Worm (Caenorhabditis elegans) whole organism, young adult: ENCODE results near the gene F22B5.6.

Experiments used
- B0336.3 ChIP-seq: fragments of 200-800 bp; sonication (Bioruptor generic); IDR thresholded peaks from 2 replicates; pipeline ENCODE4 v1.3.6; 2022; ENCODE audit warnings: missing genetic modification characterization, missing compliant biosample characterization
- F10E7.11 ChIP-seq: sonication (generic microtip); optimal IDR thresholded peaks from 2 replicates; lab custom pipeline; 2017; ENCODE audit warnings: mild to moderate bottlenecking, missing genetic modification characterization, moderate library complexity, missing compliant biosample characterization
- F37B4.10 ChIP-seq: fragments of 200-800 bp; sonication (Bioruptor generic); IDR thresholded peaks from 2 replicates; pipeline ENCODE4 v1.3.6; 2022; ENCODE audit warnings: missing genetic modification characterization, missing compliant biosample characterization
- F49E8.2 ChIP-seq: sonication (generic microtip); optimal IDR thresholded peaks from 3 replicates; lab custom pipeline; 2017; ENCODE audit warnings: missing genetic modification characterization, mild to moderate bottlenecking, missing compliant biosample characterization, antibody characterized with exemption, moderate library complexity; ENCODE audit not compliant: insufficient read depth
- F55B11.4 ChIP-seq: sonication (generic microtip); optimal IDR thresholded peaks from 2 replicates; lab custom pipeline; 2016; ENCODE audit warnings: missing compliant biosample characterization, missing genetic modification characterization, borderline replicate concordance; ENCODE audit not compliant: insufficient read depth
- attf-5 ChIP-seq: fragments of 200-800 bp; sonication (Bioruptor generic); optimal IDR thresholded peaks from 2 replicates; lab custom pipeline; 2018; ENCODE audit warnings: mild to moderate bottlenecking, missing genetic modification characterization, missing compliant biosample characterization
- ccch-3 ChIP-seq: fragments of 200-800 bp; sonication (Bioruptor generic); optimal IDR thresholded peaks from 2 replicates; lab custom pipeline; 2018; ENCODE audit warnings: mild to moderate bottlenecking, missing genetic modification characterization, missing compliant biosample characterization
- ceh-100 ChIP-seq: fragments of 200-800 bp; sonication (Bioruptor generic); IDR thresholded peaks from 2 replicates; pipeline ENCODE4 v1.3.6; 2022; ENCODE audit warnings: missing genetic modification reagents, missing genetic modification characterization, missing compliant biosample characterization
- ceh-40 ChIP-seq: fragments of 200-800 bp; sonication (Bioruptor generic); IDR thresholded peaks from 2 replicates; pipeline ENCODE4 v1.3.6; 2022; ENCODE audit warnings: missing genetic modification characterization, missing compliant biosample characterization
- chd-7 ChIP-seq: sonication (generic microtip); optimal IDR thresholded peaks from 2 replicates; lab custom pipeline; 2016; ENCODE audit warnings: mild to moderate bottlenecking, missing genetic modification characterization, moderate library complexity, missing compliant biosample characterization
- dpff-1 ChIP-seq: sonication (generic microtip); optimal IDR thresholded peaks from 2 replicates; lab custom pipeline; 2017; ENCODE audit warnings: mild to moderate bottlenecking, missing genetic modification characterization, missing compliant biosample characterization
- dpl-1 ChIP-seq: fragments of 150-350 bp; optimal IDR thresholded peaks from 2 replicates; lab custom pipeline; 2014; ENCODE audit warnings: missing biosample characterization, missing genetic modification reagents, missing genetic modification characterization
- egl-44 ChIP-seq: fragments of 200-800 bp; sonication (Bioruptor generic); IDR thresholded peaks from 2 replicates; pipeline ENCODE4 v1.3.6; 2022; ENCODE audit warnings: missing genetic modification reagents, missing genetic modification characterization, missing compliant biosample characterization
- ekl-4 ChIP-seq: fragments of 200-800 bp; sonication (Bioruptor generic); IDR thresholded peaks from 2 replicates; pipeline ENCODE4 v1.3.6; 2022; ENCODE audit warnings: missing genetic modification reagents, missing genetic modification characterization, missing compliant biosample characterization
- him-1 ChIP-seq: sonication (generic microtip); optimal IDR thresholded peaks from 2 replicates; lab custom pipeline; 2016; ENCODE audit warnings: missing genotype, missing genetic modification reagents, missing genetic modification characterization, missing compliant biosample characterization
- hlh-12 ChIP-seq: sonication (generic microtip); optimal IDR thresholded peaks from 2 replicates; lab custom pipeline; 2016; ENCODE audit warnings: missing genetic modification characterization, missing compliant biosample characterization
- hlh-26 ChIP-seq: fragments of 200-800 bp; sonication (Bioruptor generic); conservative IDR thresholded peaks from 2 replicates; pipeline ENCODE4 v1.3.6; 2022; ENCODE audit warnings: missing genetic modification reagents, missing genetic modification characterization, missing compliant biosample characterization
- hsf-1 ChIP-seq: fragments of 200-800 bp; sonication (Bioruptor generic); IDR thresholded peaks from 2 replicates; pipeline ENCODE4 v1.3.6; 2022; ENCODE audit warnings: missing genetic modification reagents, missing genetic modification characterization, missing compliant biosample characterization
- lag-1 ChIP-seq: fragments of 200-800 bp; sonication (Bioruptor generic); IDR thresholded peaks from 2 replicates; pipeline ENCODE4 v1.3.6; 2022; ENCODE audit warnings: missing genetic modification reagents, missing genetic modification characterization, missing compliant biosample characterization
- madf-3 ChIP-seq: fragments of 200-800 bp; sonication (Bioruptor generic); IDR thresholded peaks from 2 replicates; pipeline ENCODE4 v1.3.6; 2022; ENCODE audit warnings: missing genetic modification reagents, missing genetic modification characterization, missing compliant biosample characterization
- mel-28 ChIP-seq: sonication (generic microtip); optimal IDR thresholded peaks from 2 replicates; lab custom pipeline; 2016; ENCODE audit warnings: borderline replicate concordance, mild to moderate bottlenecking, missing genetic modification characterization, missing compliant biosample characterization
- mes-4 ChIP-seq: sonication (generic microtip); optimal IDR thresholded peaks from 2 replicates; lab custom pipeline; 2016; ENCODE audit warnings: missing genotype, missing genetic modification characterization, missing compliant biosample characterization
- nfyb-1 ChIP-seq: fragments of 200-800 bp; sonication (Bioruptor generic); IDR thresholded peaks from 2 replicates; pipeline ENCODE4 v1.3.6; 2022; ENCODE audit warnings: missing genetic modification reagents, missing genetic modification characterization, missing compliant biosample characterization
- nhr-27 ChIP-seq: fragments of 200-800 bp; sonication (Bioruptor generic); optimal IDR thresholded peaks from 2 replicates; lab custom pipeline; 2018; ENCODE audit warnings: mild to moderate bottlenecking, missing genetic modification characterization, moderate library complexity, missing compliant biosample characterization
- nhr-80 ChIP-seq: sonication (generic microtip); optimal IDR thresholded peaks from 2 replicates; lab custom pipeline; 2016; ENCODE audit warnings: missing genetic modification characterization, missing compliant biosample characterization
- nhr-90 ChIP-seq: sonication (generic microtip); optimal IDR thresholded peaks from 2 replicates; lab custom pipeline; 2016; ENCODE audit warnings: missing genotype, mild to moderate bottlenecking, missing genetic modification characterization, missing compliant biosample characterization
- pha-4 ChIP-seq: fragments of 150-350 bp; sonication (generic microtip); optimal IDR thresholded peaks from 2 replicates; lab custom pipeline; 2014; ENCODE audit warnings: missing biosample characterization, missing genetic modification reagents, missing genetic modification characterization
- tbp1 ChIP-seq: fragments of 200-800 bp; sonication (Bioruptor generic); optimal IDR thresholded peaks from 2 replicates; lab custom pipeline; 2018; ENCODE audit warnings: mild to moderate bottlenecking, missing genetic modification characterization, missing compliant biosample characterization
- tlf-1 ChIP-seq: fragments of 200-800 bp; sonication (Bioruptor generic); optimal IDR thresholded peaks from 2 replicates; lab custom pipeline; 2018; ENCODE audit warnings: mild to moderate bottlenecking, missing genetic modification characterization, missing compliant biosample characterization
- ztf-25 ChIP-seq: fragments of 200-800 bp; sonication (Bioruptor generic); IDR thresholded peaks from 2 replicates; pipeline ENCODE4 v1.3.6; 2022; ENCODE audit warnings: missing genetic modification reagents, missing genetic modification characterization, missing compliant biosample characterization
- ztf-3 ChIP-seq: fragments of 200-800 bp; sonication (Bioruptor generic); optimal IDR thresholded peaks from 2 replicates; lab custom pipeline; 2018; ENCODE audit warnings: mild to moderate bottlenecking, missing genetic modification characterization, missing compliant biosample characterization

The F22B5.6 gene

ce11 chrII:8415462-8416037, 40.4 kb downstream of the F22B5.6 start:
- no peak for TF ChIP-seq F55B11.4

ce11 chrII:8415035-8415434, 41.0 kb downstream of the F22B5.6 start:
- TF ChIP-seq hlh-12 (tag; lab: Kevin White, UChicago) (no peak), nfyb-1 (GFP tag; lab: Robert Waterston, UW) (no peak), hlh-26 (GFP tag; lab: Robert Waterston, UW) (no peak), attf-5 (GFP tag; lab: Kevin White, UChicago) (no peak), hsf-1 (GFP tag; lab: Robert Waterston, UW) (no peak), pha-4 (tag; lab: Kevin White, UChicago) (no peak), him-1 (tag; lab: Kevin White, UChicago) (no peak), tlf-1 (GFP tag; lab: Kevin White, UChicago) (no peak), egl-44 (GFP tag; lab: Robert Waterston, UW) (no peak), ceh-100 (no peak), nhr-27 (tag; lab: Kevin White, UChicago) (no peak), F10E7.11 (tag; lab: Kevin White, UChicago) (no peak)

- TF ChIP-seq nhr-80 (tag; lab: Kevin White, UChicago), result peak; percentile 0
- TF ChIP-seq F37B4.10 (GFP tag; lab: Robert Waterston, UW), result no peak
- TF ChIP-seq chd-7 (tag; lab: Kevin White, UChicago), result no peak
- no peak for TF ChIP-seq F49E8.2 (tag; lab: Kevin White, UChicago)
- TF ChIP-seq ztf-25, result no peak
Observed at ce11 chrII:8412935-8413334, 43.1 kb downstream of the F22B5.6 start.

- TF ChIP-seq ekl-4 (GFP tag; lab: Robert Waterston, UW), result no peak
- peak; percentile 74 for TF ChIP-seq nhr-80 (tag; lab: Kevin White, UChicago)
Observed at ce11 chrII:8412061-8412721, 43.8 kb downstream of the F22B5.6 start, which contains the start of gene efl-3. Gene efl-3, plus strand, starts transcription at chrII:8412671.

- TF ChIP-seq mes-4, result no peak
- no peak for TF ChIP-seq B0336.3 (GFP tag; lab: Robert Waterston, UW)
- no peak for TF ChIP-seq ceh-40
- TF ChIP-seq, all 124 proteins: peak for 0
Observed at ce11 chrII:8411002-8411401, 45.0 kb downstream of the F22B5.6 start.

ce11 chrII:8409538-8409937, 46.5 kb downstream of the F22B5.6 start:
- TF ChIP-seq F37B4.10 (GFP tag; lab: Robert Waterston, UW) (no peak), dpl-1 (GFP tag; lab: Kevin White, UChicago) (no peak), lag-1 (GFP tag; lab: Robert Waterston, UW) (no peak), madf-3 (GFP tag; lab: Robert Waterston, UW) (no peak), dpff-1 (tag; lab: Kevin White, UChicago) (no peak), ccch-3 (GFP tag; lab: Kevin White, UChicago) (no peak), mel-28 (tag; lab: Kevin White, UChicago) (no peak), tbp1 (GFP tag; lab: Kevin White, UChicago) (no peak), nhr-90 (tag; lab: Kevin White, UChicago) (no peak), ztf-3 (GFP tag; lab: Kevin White, UChicago) (no peak)
